Worm (Caenorhabditis elegans) whole organism, young adult: ENCODE measurements around the gene clc-19.
A peak's percentile ranks its signal among the peaks of the same experiment; 100 is the strongest.

Source experiments
- B0336.3 ChIP-seq: fragments of 200-800 bp; sonication (Bioruptor generic); IDR thresholded peaks from 2 replicates; pipeline ENCODE4 v1.3.6; 2022; ENCODE audit warnings: missing genetic modification characterization, missing compliant biosample characterization
- F10E7.11 ChIP-seq: sonication (generic microtip); optimal IDR thresholded peaks from 2 replicates; lab custom pipeline; 2017; ENCODE audit warnings: mild to moderate bottlenecking, missing genetic modification characterization, moderate library complexity, missing compliant biosample characterization
- T07F8.4 ChIP-seq: sonication (generic microtip); optimal IDR thresholded peaks from 2 replicates; lab custom pipeline; 2016; ENCODE audit warnings: mild to moderate bottlenecking, missing genetic modification characterization, moderate library complexity, missing compliant biosample characterization
- Y53G8AR.9 ChIP-seq: fragments of 200-800 bp; sonication (Bioruptor generic); conservative IDR thresholded peaks from 2 replicates; pipeline ENCODE4 v1.3.6; 2022; ENCODE audit warnings: missing genetic modification reagents, missing genetic modification characterization, missing compliant biosample characterization
- Y67H2A.10 ChIP-seq: fragments of 200-800 bp; sonication (Bioruptor generic); conservative IDR thresholded peaks from 2 replicates; pipeline ENCODE4 v1.3.6; 2022; ENCODE audit warnings: missing genetic modification reagents, missing genetic modification characterization, missing compliant biosample characterization
- Y79H2A.3 ChIP-seq: fragments of 200-800 bp; sonication (Bioruptor generic); conservative IDR thresholded peaks from 2 replicates; pipeline ENCODE4 v1.3.6; 2022; ENCODE audit warnings: missing genetic modification reagents, missing genetic modification characterization, missing compliant biosample characterization
- ceh-100 ChIP-seq: fragments of 200-800 bp; sonication (Bioruptor generic); IDR thresholded peaks from 2 replicates; pipeline ENCODE4 v1.3.6; 2022; ENCODE audit warnings: missing genetic modification reagents, missing genetic modification characterization, missing compliant biosample characterization
- ceh-27 ChIP-seq: fragments of 200-800 bp; sonication (Bioruptor generic); optimal IDR thresholded peaks from 2 replicates; lab custom pipeline; 2018; ENCODE audit warnings: mild to moderate bottlenecking, missing genetic modification characterization, moderate library complexity, missing compliant biosample characterization
- ceh-40 ChIP-seq: fragments of 200-800 bp; sonication (Bioruptor generic); IDR thresholded peaks from 2 replicates; pipeline ENCODE4 v1.3.6; 2022; ENCODE audit warnings: missing genetic modification characterization, missing compliant biosample characterization
- ceh-91 ChIP-seq: fragments of 200-800 bp; sonication (Bioruptor generic); IDR thresholded peaks from 2 replicates; pipeline ENCODE4 v1.3.6; 2022; ENCODE audit warnings: missing genetic modification reagents, missing genetic modification characterization, missing compliant biosample characterization
- dox-1 ChIP-seq: fragments of 200-800 bp; sonication (Bioruptor generic); IDR thresholded peaks from 2 replicates; pipeline ENCODE4 v1.3.6; 2022; ENCODE audit warnings: missing genetic modification reagents, missing genetic modification characterization, missing compliant biosample characterization
- ekl-4 ChIP-seq: fragments of 200-800 bp; sonication (Bioruptor generic); IDR thresholded peaks from 2 replicates; pipeline ENCODE4 v1.3.6; 2022; ENCODE audit warnings: missing genetic modification reagents, missing genetic modification characterization, missing compliant biosample characterization
- ets-4 ChIP-seq: fragments of 200-800 bp; sonication (Bioruptor generic); optimal IDR thresholded peaks from 2 replicates; lab custom pipeline; 2018; ENCODE audit warnings: mild to moderate bottlenecking, missing genetic modification characterization, missing compliant biosample characterization
- fkh-3 ChIP-seq: sonication (generic microtip); optimal IDR thresholded peaks from 2 replicates; lab custom pipeline; 2016; ENCODE audit warnings: mild to moderate bottlenecking, missing genetic modification characterization, missing compliant biosample characterization
- him-1 ChIP-seq: sonication (generic microtip); optimal IDR thresholded peaks from 2 replicates; lab custom pipeline; 2016; ENCODE audit warnings: missing genotype, missing genetic modification reagents, missing genetic modification characterization, missing compliant biosample characterization
- hlh-26 ChIP-seq: fragments of 200-800 bp; sonication (Bioruptor generic); conservative IDR thresholded peaks from 2 replicates; pipeline ENCODE4 v1.3.6; 2022; ENCODE audit warnings: missing genetic modification reagents, missing genetic modification characterization, missing compliant biosample characterization
- hmg-1.2 ChIP-seq: fragments of 200-800 bp; sonication (Bioruptor generic); IDR thresholded peaks from 2 replicates; pipeline ENCODE4 v1.3.6; 2022; ENCODE audit warnings: missing genetic modification reagents, missing genetic modification characterization, missing compliant biosample characterization
- hmg-20 ChIP-seq: fragments of 200-800 bp; sonication (Bioruptor generic); IDR thresholded peaks from 2 replicates; pipeline ENCODE4 v1.3.6; 2022; ENCODE audit warnings: missing genetic modification reagents, missing genetic modification characterization, missing compliant biosample characterization
- hsf-1 ChIP-seq: fragments of 200-800 bp; sonication (Bioruptor generic); IDR thresholded peaks from 2 replicates; pipeline ENCODE4 v1.3.6; 2022; ENCODE audit warnings: missing genetic modification reagents, missing genetic modification characterization, missing compliant biosample characterization
- lag-1 ChIP-seq: fragments of 200-800 bp; sonication (Bioruptor generic); IDR thresholded peaks from 2 replicates; pipeline ENCODE4 v1.3.6; 2022; ENCODE audit warnings: missing genetic modification reagents, missing genetic modification characterization, missing compliant biosample characterization
- lin-26 ChIP-seq: fragments of 200-800 bp; sonication (Bioruptor generic); IDR thresholded peaks from 2 replicates; pipeline ENCODE4 v1.3.6; 2022; ENCODE audit warnings: missing genetic modification reagents, missing genetic modification characterization, missing compliant biosample characterization
- lin-54 ChIP-seq: fragments of 200-800 bp; sonication (Bioruptor generic); optimal IDR thresholded peaks from 2 replicates; lab custom pipeline; 2018; ENCODE audit warnings: mild to moderate bottlenecking, missing genetic modification characterization, missing compliant biosample characterization
- madf-3 ChIP-seq: fragments of 200-800 bp; sonication (Bioruptor generic); IDR thresholded peaks from 2 replicates; pipeline ENCODE4 v1.3.6; 2022; ENCODE audit warnings: missing genetic modification reagents, missing genetic modification characterization, missing compliant biosample characterization
- madf-6 ChIP-seq: fragments of 200-800 bp; sonication (Bioruptor generic); IDR thresholded peaks from 2 replicates; pipeline ENCODE4 v1.3.6; 2022; ENCODE audit warnings: missing genetic modification reagents, missing genetic modification characterization, missing compliant biosample characterization
- mcd-1 ChIP-seq: fragments of 200-800 bp; sonication (Bioruptor generic); IDR thresholded peaks from 2 replicates; pipeline ENCODE4 v1.3.6; 2022; ENCODE audit warnings: missing genetic modification reagents, missing genetic modification characterization, missing compliant biosample characterization
- mel-28 ChIP-seq: sonication (generic microtip); optimal IDR thresholded peaks from 2 replicates; lab custom pipeline; 2016; ENCODE audit warnings: borderline replicate concordance, mild to moderate bottlenecking, missing genetic modification characterization, missing compliant biosample characterization
- mxl-1 ChIP-seq: sonication (generic microtip); optimal IDR thresholded peaks from 2 replicates; lab custom pipeline; 2016; ENCODE audit warnings: missing genetic modification characterization, missing compliant biosample characterization
- sdz-38 ChIP-seq: sonication (generic microtip); optimal IDR thresholded peaks from 2 replicates; lab custom pipeline; 2016; ENCODE audit warnings: missing genotype, missing genetic modification characterization, missing compliant biosample characterization
- snpc-3.4 ChIP-seq: sonication (generic microtip); optimal IDR thresholded peaks from 2 replicates; lab custom pipeline; 2017; ENCODE audit warnings: missing genetic modification characterization, mild to moderate bottlenecking, missing compliant biosample characterization, antibody characterized with exemption, moderate library complexity, missing genotype, missing genetic modification reagents
- tbx-9 ChIP-seq: sonication (generic microtip); optimal IDR thresholded peaks from 2 replicates; lab custom pipeline; 2016; ENCODE audit warnings: borderline replicate concordance, missing genetic modification characterization, inconsistent platforms, missing compliant biosample characterization
- tlf-1 ChIP-seq: fragments of 200-800 bp; sonication (Bioruptor generic); optimal IDR thresholded peaks from 2 replicates; lab custom pipeline; 2018; ENCODE audit warnings: mild to moderate bottlenecking, missing genetic modification characterization, missing compliant biosample characterization
- xnd-1 ChIP-seq: sonication (generic microtip); optimal IDR thresholded peaks from 2 replicates; lab custom pipeline; 2016; ENCODE audit warnings: missing genotype, missing genetic modification reagents, missing genetic modification characterization, missing compliant biosample characterization
- ztf-28 ChIP-seq: fragments of 200-800 bp; sonication (Bioruptor generic); IDR thresholded peaks from 2 replicates; pipeline ENCODE4 v1.3.6; 2022; ENCODE audit warnings: missing genetic modification reagents, missing genetic modification characterization, missing compliant biosample characterization

clc-19 gene

DNA sequence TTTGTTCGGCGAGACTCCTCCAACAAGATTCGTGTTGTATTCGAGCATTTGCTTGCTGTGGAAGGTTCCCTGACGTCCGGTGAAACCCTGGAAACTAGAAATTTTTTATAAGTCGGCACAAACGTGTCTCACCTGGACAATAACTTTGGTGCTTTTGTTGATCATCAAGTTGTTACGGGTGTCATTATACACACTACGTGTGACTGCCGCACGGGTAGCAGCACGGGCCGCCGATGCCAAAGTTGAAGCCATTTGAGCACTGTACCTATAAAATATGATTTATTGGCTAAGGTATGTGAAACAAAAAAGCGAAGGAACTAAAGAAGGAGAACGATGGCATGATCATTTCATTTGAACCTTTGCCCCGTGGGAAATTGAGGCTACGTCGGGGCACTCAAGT is 27.8 kb upstream of the clc-19 start, which contains the start of gene sucl-2:
Gene sucl-2, minus strand, starts transcription at position 265 of the 400 bp plus-strand sequence.
- TF ChIP-seq madf-3 (GFP tag; lab: Robert Waterston, UW) (peak; percentile 68; the same call in 1 of the 2 replicates), snpc-3.4 (tag; lab: Kevin White, UChicago) (no peak), sdz-38 (tag; lab: Kevin White, UChicago) (no peak), hmg-1.2 (GFP tag; lab: Robert Waterston, UW) (0 out of 2 replicates have a peak, but pooled peaks have one; percentile 8), tlf-1 (GFP tag; lab: Kevin White, UChicago) (no peak), lin-54 (GFP tag; lab: Kevin White, UChicago) (no peak), ceh-27 (GFP tag; lab: Kevin White, UChicago) (no peak), hlh-26 (no peak), ceh-100 (GFP tag; lab: Robert Waterston, UW) (0 out of 2 replicates have a peak, but pooled peaks have one; percentile 9), fkh-3 (tag; lab: Kevin White, UChicago) (no peak), ekl-4 (GFP tag; lab: Robert Waterston, UW) (peak; percentile 33; the same call in 1 of the 2 replicates)
- TF ChIP-seq, all 124 proteins: peak for 4

DNA sequence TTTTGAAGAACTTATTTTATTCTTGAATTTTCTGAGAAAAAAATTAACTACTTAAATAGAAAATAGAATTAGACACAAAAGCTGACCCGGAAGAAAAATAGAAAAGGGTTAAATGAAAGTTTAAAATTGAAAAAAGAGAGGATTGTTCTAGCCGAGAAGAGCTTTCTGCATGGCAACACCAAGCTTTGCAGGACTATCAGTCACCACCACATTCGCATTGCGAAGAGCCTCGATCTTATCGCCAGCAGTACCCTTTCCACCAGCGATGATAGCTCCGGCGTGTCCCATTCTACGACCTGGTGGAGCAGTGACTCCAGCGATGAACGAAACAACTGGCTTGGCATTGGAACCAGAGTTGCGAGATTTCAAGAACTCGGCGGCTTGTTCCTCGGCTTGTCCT is 26.8 kb upstream of the clc-19 start:
- TF ChIP-seq ceh-100 (GFP tag; lab: Robert Waterston, UW) (peak; percentile 44; the same call in 1 of the 2 replicates), xnd-1 (tag; lab: Kevin White, UChicago) (no peak), tbx-9 (tag; lab: Kevin White, UChicago) (no peak), ztf-28 (GFP tag; lab: Robert Waterston, UW) (0 out of 2 replicates have a peak, but pooled peaks have one; percentile 57), ets-4 (GFP tag; lab: Kevin White, UChicago) (no peak), Y53G8AR.9 (GFP tag; lab: Robert Waterston, UW) (0 out of 2 replicates have a peak, but pooled peaks have one; percentile 62), mcd-1 (GFP tag; lab: Robert Waterston, UW) (0 out of 2 replicates have a peak, but pooled peaks have one; percentile 36), mxl-1 (tag; lab: Kevin White, UChicago) (no peak), lin-26 (GFP tag; lab: Robert Waterston, UW) (no peak), tlf-1 (GFP tag; lab: Kevin White, UChicago) (no peak), hmg-20 (no peak), him-1 (tag; lab: Kevin White, UChicago) (peak; percentile 39), Y67H2A.10 (GFP tag; lab: Robert Waterston, UW) (no peak), hsf-1 (GFP tag; lab: Robert Waterston, UW) (peak; percentile 45; the same call in 1 of the 2 replicates), ceh-27 (GFP tag; lab: Kevin White, UChicago) (no peak), hlh-26 (no peak), madf-6 (peak; percentile 30; the same call in 1 of the 2 replicates), B0336.3 (GFP tag; lab: Robert Waterston, UW) (peak; percentile 46; the same call in 1 of the 2 replicates), dox-1 (0 out of 2 replicates have a peak, but pooled peaks have one; percentile 27), mel-28 (tag; lab: Kevin White, UChicago) (no peak), F10E7.11 (tag; lab: Kevin White, UChicago) (peak; percentile 20), ceh-91 (0 out of 2 replicates have a peak, but pooled peaks have one; percentile 9), T07F8.4 (tag; lab: Kevin White, UChicago) (no peak), Y79H2A.3 (0 out of 2 replicates have a peak, but pooled peaks have one; percentile 49), ekl-4 (GFP tag; lab: Robert Waterston, UW) (peak; percentile 57; the same call in 1 of the 2 replicates)

DNA sequence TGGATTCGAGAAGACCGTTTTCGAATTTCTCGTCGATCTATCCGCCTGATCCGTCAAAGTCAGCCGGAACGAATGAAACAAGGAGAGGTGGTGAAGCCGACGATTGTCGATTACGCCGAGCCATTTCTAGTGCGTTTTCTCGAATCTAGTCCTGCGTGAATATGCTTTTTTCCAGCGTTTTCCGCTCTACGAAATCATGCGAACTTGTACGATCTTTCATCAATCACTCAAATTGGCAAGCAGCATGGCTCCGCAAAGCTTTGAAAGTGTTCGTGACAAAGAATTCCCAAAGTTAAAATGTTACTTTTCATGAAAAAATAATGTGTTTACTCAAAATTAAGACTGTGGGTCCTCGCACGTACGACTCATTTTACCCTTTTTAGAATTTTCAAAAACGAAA is 23.5 kb upstream of the clc-19 start:
- TF ChIP-seq lag-1 (GFP tag; lab: Robert Waterston, UW) (0 out of 2 replicates have a peak, but pooled peaks have one; percentile 40), ceh-40 (GFP tag; lab: Robert Waterston, UW) (no peak)
